Worm (Caenorhabditis elegans): ENCODE results near the gene Y37H2A.13.

- no peak for TF ChIP-seq ceh-83 (GFP tag; optimal IDR thresholded peaks at IDR 0.05)
- no peak for TF ChIP-seq ham-2 (GFP tag; optimal IDR thresholded peaks at IDR 0.05)
- no peak for TF ChIP-seq ztf-11 (tag; optimal IDR thresholded peaks at IDR 0.05)
- TF ChIP-seq unc-62 (GFP tag; optimal IDR thresholded peaks at IDR 0.05), result no peak
- no peak for TF ChIP-seq pha-4 (tag; optimal IDR thresholded peaks at IDR 0.05)
- TF ChIP-seq unc-39 (tag; optimal IDR thresholded peaks at IDR 0.05), result no peak
- TF ChIP-seq nhr-28 (tag; optimal IDR thresholded peaks at IDR 0.05), result no peak
Observed at ce11 chrV:18125075-18125474, 17.6 kb upstream of the Y37H2A.13 start, which contains the start of gene fbxa-210.
